Fruit fly (Drosophila melanogaster): Measurements from ENCODE around the gene Rph.

DNA sequence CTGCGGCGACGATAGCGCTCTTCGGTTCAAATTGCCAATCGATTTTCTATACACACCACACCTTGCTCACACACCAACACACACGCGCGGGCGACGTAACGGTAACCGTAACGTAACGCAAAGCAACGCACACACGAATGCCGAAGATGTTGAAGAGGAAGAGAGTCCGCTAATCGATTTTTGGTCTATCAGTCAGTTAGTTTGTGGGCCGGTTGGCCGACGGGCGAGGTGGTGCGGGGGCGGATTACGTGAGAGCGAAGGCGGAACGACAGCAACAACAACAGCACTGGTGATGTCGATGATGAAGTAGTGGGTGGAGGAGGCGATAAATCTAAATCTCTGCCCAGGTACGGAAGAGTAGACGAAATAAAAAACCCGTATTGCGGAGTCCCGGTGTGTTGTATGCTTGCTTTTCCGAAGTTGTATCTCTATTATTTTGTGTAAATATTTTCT is 13.1 kb downstream of the Rph start, which contains the start of gene ras:
- TF ChIP-seq CG8478 (optimal IDR thresholded peaks at IDR 0.05), result no peak
- no peak for TF ChIP-seq EcR (GFP tag; optimal IDR thresholded peaks at IDR 0.05)
- no peak for TF ChIP-seq psq (optimal IDR thresholded peaks at IDR 0.05)
- TF ChIP-seq usp (GFP tag; optimal IDR thresholded peaks at IDR 0.05), result no peak
